Worm (Caenorhabditis elegans) whole organism, L1 larva: ENCODE measurements around the gene nhr-154.

Experiments used
- aly-2 ChIP-seq: fragments of 150-350 bp; optimal IDR thresholded peaks from 2 replicates; lab custom pipeline; 2014; ENCODE audit warnings: missing biosample characterization, missing genetic modification characterization
- ama-1 ChIP-seq: fragments of 150-350 bp; optimal IDR thresholded peaks from 2 replicates; lab custom pipeline; 2014
- ceh-82 ChIP-seq, 3 experiments: fragments of 150-350 bp in 1 of 3; sonication (generic microtip) in 2 of 3; optimal IDR thresholded peaks; 2 replicates each; lab custom pipeline; 2014 to 2017; ENCODE audit warnings: missing biosample characterization in 3 of 3, missing genetic modification characterization in 3 of 3
- ces-1 ChIP-seq: fragments of 150-350 bp; optimal IDR thresholded peaks from 2 replicates; lab custom pipeline; 2014; ENCODE audit warnings: missing biosample characterization, missing genetic modification reagents, missing genetic modification characterization
- egl-27 ChIP-seq, 2 experiments: fragments of 150-350 bp in 1 of 2; sonication (generic microtip); optimal IDR thresholded peaks; 3 replicates each; lab custom pipeline; 2017 to 2018; ENCODE audit warnings: missing biosample characterization in 2 of 2, missing genetic modification characterization in 2 of 2, missing genetic modification reagents in 2 of 2
- elt-3 ChIP-seq, 6 experiments: fragments of 150-350 bp in 1 of 6; sonication (generic microtip); optimal IDR thresholded peaks; 2 replicates each; lab custom pipeline; 2017 to 2018; ENCODE audit warnings: missing biosample characterization in 6 of 6, missing genetic modification characterization in 6 of 6, inconsistent platforms in 1 of 6
- hpl-2 ChIP-seq: fragments of 150-350 bp; optimal IDR thresholded peaks from 2 replicates; lab custom pipeline; 2014; ENCODE audit warnings: missing biosample characterization, missing genetic modification reagents, missing genetic modification characterization
- lin-13 ChIP-seq: fragments of 150-350 bp; optimal IDR thresholded peaks from 2 replicates; lab custom pipeline; 2014; ENCODE audit warnings: missing biosample characterization, missing genetic modification reagents, missing genetic modification characterization
- mdl-1 ChIP-seq, 2 experiments: fragments of 150-350 bp; optimal IDR thresholded peaks; 2 replicates each; lab custom pipeline; 2014 to 2017; ENCODE audit warnings: missing biosample characterization in 2 of 2, missing genetic modification characterization in 2 of 2, inconsistent platforms in 1 of 2
- mep-1 ChIP-seq: fragments of 150-350 bp; optimal IDR thresholded peaks from 2 replicates; lab custom pipeline; 2014; ENCODE audit warnings: missing biosample characterization, missing genetic modification characterization
- pqm-1 ChIP-seq: sonication (generic microtip); optimal IDR thresholded peaks from 3 replicates; lab custom pipeline; 2017; ENCODE audit warnings: missing biosample characterization, missing genetic modification characterization
- skn-1 ChIP-seq: fragments of 150-350 bp; optimal IDR thresholded peaks from 2 replicates; lab custom pipeline; 2014; ENCODE audit warnings: missing biosample characterization, missing genetic modification characterization
- unc-62 ChIP-seq: fragments of 150-350 bp; optimal IDR thresholded peaks from 2 replicates; lab custom pipeline; 2014; ENCODE audit warnings: missing biosample characterization, missing genetic modification reagents, missing genetic modification characterization
- ztf-4 ChIP-seq: fragments of 150-350 bp; optimal IDR thresholded peaks from 2 replicates; lab custom pipeline; 2014; ENCODE audit warnings: missing biosample characterization, missing genetic modification characterization

DNA sequence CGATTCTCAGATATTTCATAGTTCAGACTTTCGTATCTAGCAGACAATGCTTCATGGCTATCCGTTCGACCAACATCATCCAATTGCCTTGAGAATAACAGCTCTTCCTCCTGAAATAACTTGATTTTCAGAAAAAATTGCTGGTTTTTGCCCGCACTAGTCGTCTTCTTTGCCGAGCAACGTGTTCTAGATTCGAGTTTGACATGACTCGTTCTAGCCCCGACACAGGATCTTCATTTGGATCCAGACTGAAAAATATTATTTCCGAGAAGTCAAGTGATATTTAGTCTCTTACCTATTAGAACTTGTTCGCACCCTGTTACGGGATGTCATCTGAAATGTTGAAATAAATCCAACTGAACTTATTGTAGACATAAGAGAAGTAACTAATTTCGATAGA is 38.1 kb upstream of the nhr-154 start, which contains the start of gene clh-6:
- no peak for TF ChIP-seq pqm-1 (tag; lab: Kevin White, UChicago)
- no peak for TF ChIP-seq skn-1 (tag; lab: Kevin White, UChicago)
- TF ChIP-seq elt-3 (tag; optimal IDR thresholded peaks at IDR 0.05; lab: Kevin White, UChicago) = no peak
- no peak for TF ChIP-seq mep-1 (tag; lab: Kevin White, UChicago)
- no peak for TF ChIP-seq aly-2 (tag; lab: Kevin White, UChicago)
- TF ChIP-seq hpl-2 (GFP tag; lab: Kevin White, UChicago) = no peak
- TF ChIP-seq lin-13 (GFP tag; lab: Kevin White, UChicago) = no peak
- TF ChIP-seq unc-62 = no peak
- peak; percentile 51 for TF ChIP-seq ama-1 (lab: Kevin White, UChicago)
- no peak for TF ChIP-seq mdl-1 (tag; optimal IDR thresholded peaks at IDR 0.05; lab: Kevin White, UChicago)
- no peak for TF ChIP-seq ztf-4
- no peak for TF ChIP-seq ceh-82 (tag; optimal IDR thresholded peaks at IDR 0.05; lab: Kevin White, UChicago)
- TF ChIP-seq egl-27 (tag; optimal IDR thresholded peaks at IDR 0.05; lab: Kevin White, UChicago) = no peak
- no peak for TF ChIP-seq ces-1
